Worm (Caenorhabditis elegans) whole organism, L4 larva: ENCODE data around the gene srbc-33.

Experiments used
- D1046.2 ChIP-seq: fragments of 200-800 bp; sonication (Bioruptor generic); IDR thresholded peaks from 2 replicates; pipeline ENCODE4 v1.3.6; 2022; ENCODE audit warnings: missing genetic modification characterization, missing compliant biosample characterization
- F10B5.3 ChIP-seq: sonication (generic microtip); optimal IDR thresholded peaks from 2 replicates; lab custom pipeline; 2016; ENCODE audit warnings: mild to moderate bottlenecking, missing genetic modification characterization, missing compliant biosample characterization
- F26F4.8 ChIP-seq: fragments of 200-800 bp; sonication (Bioruptor generic); conservative IDR thresholded peaks from 2 replicates; pipeline ENCODE4 v1.3.6; 2022; ENCODE audit warnings: missing genetic modification characterization, missing compliant biosample characterization
- F49E8.2 ChIP-seq: sonication (generic microtip); optimal IDR thresholded peaks from 2 replicates; lab custom pipeline; 2016; ENCODE audit warnings: missing compliant biosample characterization, mild to moderate bottlenecking, missing genetic modification characterization, borderline replicate concordance
- R02D3.7 ChIP-seq: fragments of 150-350 bp; sonication (generic microtip); optimal IDR thresholded peaks from 3 replicates; lab custom pipeline; 2014; ENCODE audit warnings: missing biosample characterization, missing genetic modification characterization
- T26A8.4 ChIP-seq: fragments of 200-800 bp; sonication (Bioruptor generic); IDR thresholded peaks from 2 replicates; pipeline ENCODE4 v1.3.6; 2022; ENCODE audit warnings: missing genetic modification characterization, missing compliant biosample characterization
- ZK337.2 ChIP-seq: fragments of 200-800 bp; sonication (Bioruptor generic); IDR thresholded peaks from 2 replicates; pipeline ENCODE4 v1.3.6; 2022; ENCODE audit warnings: missing genetic modification reagents, missing genetic modification characterization, missing compliant biosample characterization
- ZK546.5 ChIP-seq, 2 experiments: sonication (generic microtip); optimal IDR thresholded peaks; 2 replicates each; lab custom pipeline; 2017; ENCODE audit warnings: missing biosample characterization in 2 of 2, missing genetic modification characterization in 2 of 2
- aha-1 ChIP-seq: fragments of 150-350 bp; peaks from one replicate; lab custom pipeline; 2014; ENCODE audit warnings: missing biosample characterization, missing genetic modification characterization
- aly-2 ChIP-seq: sonication (generic microtip); optimal IDR thresholded peaks from 2 replicates; lab custom pipeline; 2018; ENCODE audit warnings: missing biosample characterization, missing genetic modification characterization
- attf-4 ChIP-seq: sonication (generic microtip); optimal IDR thresholded peaks from 3 replicates; lab custom pipeline; 2017; ENCODE audit warnings: missing biosample characterization, missing genetic modification characterization
- ceh-32 ChIP-seq: sonication (generic microtip); optimal IDR thresholded peaks from 2 replicates; lab custom pipeline; 2016; ENCODE audit warnings: mild to moderate bottlenecking, missing genetic modification characterization, missing compliant biosample characterization; ENCODE audit not compliant: poor library complexity
- ceh-44 ChIP-seq: fragments of 200-800 bp; sonication (Bioruptor generic); IDR thresholded peaks from 2 replicates; pipeline ENCODE4 v1.3.6; 2022; ENCODE audit warnings: missing genetic modification reagents, missing genetic modification characterization, missing compliant biosample characterization
- ceh-62 ChIP-seq: sonication (generic microtip); optimal IDR thresholded peaks from 2 replicates; lab custom pipeline; 2017; ENCODE audit warnings: missing biosample characterization, missing genetic modification characterization
- ces-1 ChIP-seq: fragments of 150-350 bp; sonication (generic microtip); optimal IDR thresholded peaks from 4 replicates; lab custom pipeline; 2014; ENCODE audit warnings: missing biosample characterization, missing genetic modification reagents, missing genetic modification characterization
- daf-16 ChIP-seq, 3 experiments: sonication (generic microtip); optimal IDR thresholded peaks; 2 replicates each; lab custom pipeline; 2016 to 2017; ENCODE audit warnings: missing genetic modification characterization in 3 of 3, missing genetic modification reagents in 3 of 3, mild to moderate bottlenecking in 2 of 3, missing compliant biosample characterization in 2 of 3, missing biosample characterization in 1 of 3, moderate library complexity in 1 of 3
- daf-19 ChIP-seq: fragments of 200-800 bp; sonication (Bioruptor generic); conservative IDR thresholded peaks from 2 replicates; pipeline ENCODE4 v1.3.6; 2022; ENCODE audit warnings: missing genetic modification characterization, missing compliant biosample characterization
- dmd-6 ChIP-seq: fragments of 200-800 bp; sonication (Bioruptor generic); IDR thresholded peaks from 2 replicates; pipeline ENCODE4 v1.3.6; 2022; ENCODE audit warnings: missing genetic modification reagents, missing genetic modification characterization, missing compliant biosample characterization
- dmd-8 ChIP-seq: fragments of 200-800 bp; sonication (Bioruptor generic); IDR thresholded peaks from 2 replicates; pipeline ENCODE4 v1.3.6; 2022; ENCODE audit warnings: missing genetic modification characterization, missing compliant biosample characterization
- hmg-1.1 ChIP-seq: fragments of 200-800 bp; sonication (Bioruptor generic); IDR thresholded peaks from 2 replicates; pipeline ENCODE4 v1.3.6; 2022; ENCODE audit warnings: missing genetic modification reagents, missing genetic modification characterization, missing compliant biosample characterization
- jun-1 ChIP-seq: fragments of 150-350 bp; optimal IDR thresholded peaks from 2 replicates; lab custom pipeline; 2014; ENCODE audit warnings: missing biosample characterization, missing genetic modification reagents, missing genetic modification characterization
- lim-7 ChIP-seq: fragments of 200-800 bp; sonication (Bioruptor generic); IDR thresholded peaks from 2 replicates; pipeline ENCODE4 v1.3.6; 2022; ENCODE audit warnings: missing genetic modification characterization, missing compliant biosample characterization
- lin-15B ChIP-seq: fragments of 150-350 bp; sonication (generic microtip); optimal IDR thresholded peaks from 3 replicates; lab custom pipeline; 2014; ENCODE audit warnings: missing biosample characterization, missing genetic modification characterization
- lin-29 ChIP-seq: fragments of 200-800 bp; sonication (Bioruptor generic); IDR thresholded peaks from 2 replicates; pipeline ENCODE4 v1.3.6; 2022; ENCODE audit warnings: missing genetic modification reagents, missing genetic modification characterization, missing compliant biosample characterization
- lir-3 ChIP-seq: sonication (generic microtip); optimal IDR thresholded peaks from 2 replicates; lab custom pipeline; 2016; ENCODE audit warnings: mild to moderate bottlenecking, missing genetic modification characterization, missing compliant biosample characterization
- mep-1 ChIP-seq: fragments of 150-350 bp; sonication (generic microtip); optimal IDR thresholded peaks from 3 replicates; lab custom pipeline; 2014; ENCODE audit warnings: missing biosample characterization, missing genetic modification characterization
- mes-2 ChIP-seq: sonication (generic microtip); optimal IDR thresholded peaks from 2 replicates; lab custom pipeline; 2016; ENCODE audit warnings: missing genotype, mild to moderate bottlenecking, missing genetic modification characterization, missing compliant biosample characterization; ENCODE audit not compliant: poor library complexity, severe bottlenecking
- mxl-2 ChIP-seq: fragments of 200-800 bp; sonication (Bioruptor generic); conservative IDR thresholded peaks from 2 replicates; pipeline ENCODE4 v1.3.6; 2022; ENCODE audit warnings: missing genetic modification reagents, missing genetic modification characterization, missing compliant biosample characterization
- nhr-102 ChIP-seq: sonication (generic microtip); optimal IDR thresholded peaks from 2 replicates; lab custom pipeline; 2016; ENCODE audit warnings: mild to moderate bottlenecking, missing genetic modification characterization, moderate library complexity, missing compliant biosample characterization
- nhr-11 ChIP-seq: fragments of 150-350 bp; optimal IDR thresholded peaks from 2 replicates; lab custom pipeline; 2014; ENCODE audit warnings: missing biosample characterization, missing genetic modification characterization
- nhr-237 ChIP-seq: sonication (generic microtip); optimal IDR thresholded peaks from 2 replicates; lab custom pipeline; 2017; ENCODE audit warnings: missing biosample characterization, missing genetic modification characterization
- nhr-28 ChIP-seq: fragments of 150-350 bp; optimal IDR thresholded peaks from 2 replicates; lab custom pipeline; 2014; ENCODE audit warnings: missing biosample characterization, missing genetic modification characterization
- nhr-41 ChIP-seq: fragments of 200-800 bp; sonication (Bioruptor generic); IDR thresholded peaks from 2 replicates; pipeline ENCODE4 v1.3.6; 2022; ENCODE audit warnings: missing genetic modification reagents, missing genetic modification characterization, missing compliant biosample characterization
- nhr-48 ChIP-seq: sonication (generic microtip); optimal IDR thresholded peaks from 2 replicates; lab custom pipeline; 2016; ENCODE audit warnings: mild to moderate bottlenecking, missing genetic modification characterization, missing compliant biosample characterization
- nhr-76 ChIP-seq: fragments of 150-350 bp; optimal IDR thresholded peaks from 2 replicates; lab custom pipeline; 2014; ENCODE audit warnings: missing biosample characterization, missing genetic modification characterization
- php-3 ChIP-seq: fragments of 200-800 bp; sonication (Bioruptor generic); IDR thresholded peaks from 2 replicates; pipeline ENCODE4 v1.3.6; 2022; ENCODE audit warnings: missing genetic modification reagents, missing genetic modification characterization, missing compliant biosample characterization
- skn-1 ChIP-seq: fragments of 150-350 bp; optimal IDR thresholded peaks from 2 replicates; lab custom pipeline; 2014; ENCODE audit warnings: missing biosample characterization, missing genetic modification characterization
- snpc-1.2 ChIP-seq: fragments of 200-800 bp; sonication (Bioruptor generic); IDR thresholded peaks from 2 replicates; pipeline ENCODE4 v1.3.6; 2022; ENCODE audit warnings: missing genetic modification reagents, missing genetic modification characterization, missing compliant biosample characterization
- snpc-4 ChIP-seq: fragments of 150-350 bp; optimal IDR thresholded peaks from 2 replicates; lab custom pipeline; 2014; ENCODE audit warnings: missing biosample characterization, missing genetic modification characterization
- spr-1 ChIP-seq: sonication (generic microtip); optimal IDR thresholded peaks from 2 replicates; lab custom pipeline; 2016; ENCODE audit warnings: mild to moderate bottlenecking, missing genetic modification characterization, missing compliant biosample characterization
- unc-130 ChIP-seq: sonication (generic microtip); optimal IDR thresholded peaks from 2 replicates; lab custom pipeline; 2016; ENCODE audit warnings: missing genetic modification reagents, missing genetic modification characterization, missing compliant biosample characterization
- vab-7 ChIP-seq: fragments of 200-800 bp; sonication (Bioruptor generic); IDR thresholded peaks from 2 replicates; pipeline ENCODE4 v1.3.6; 2022; ENCODE audit warnings: missing genetic modification reagents, missing genetic modification characterization, missing compliant biosample characterization
- zag-1 ChIP-seq: fragments of 150-350 bp; optimal IDR thresholded peaks from 2 replicates; lab custom pipeline; 2014; ENCODE audit warnings: missing biosample characterization, missing genetic modification characterization
- zfp-2 ChIP-seq: sonication (generic microtip); optimal IDR thresholded peaks from 2 replicates; lab custom pipeline; 2016; ENCODE audit warnings: mild to moderate bottlenecking, missing genetic modification characterization, missing compliant biosample characterization
- ztf-7 ChIP-seq: fragments of 150-350 bp; optimal IDR thresholded peaks from 2 replicates; lab custom pipeline; 2014; ENCODE audit warnings: missing biosample characterization, missing genetic modification characterization

srbc-33 gene

ce11 chrV:3484702-3485101 is at the start of gene srbc-33:
TSS of gene srbc-33 (minus strand) at chrV:3484802.
- peak; percentile 3 for TF ChIP-seq aha-1 (tag; lab: Kevin White, UChicago)
- no peak for TF ChIP-seq ZK337.2
- TF ChIP-seq, all 104 proteins: peak for 1

ce11 chrV:3530403-3530802 is 45.8 kb upstream of the srbc-33 start, which contains the start of gene srbc-66:
TSS of gene srbc-66 (plus strand) at chrV:3530703.
- TF ChIP-seq aly-2 (tag; lab: Kevin White, UChicago) (no peak), T26A8.4 (GFP tag; lab: Robert Waterston, UW) (no peak), dmd-8 (GFP tag; lab: Robert Waterston, UW) (no peak), zag-1 (no peak), aha-1 (tag; lab: Kevin White, UChicago) (no peak), F26F4.8 (no peak), hmg-1.1 (GFP tag; lab: Robert Waterston, UW) (no peak), mxl-2 (GFP tag; lab: Robert Waterston, UW) (no peak), D1046.2 (GFP tag; lab: Robert Waterston, UW) (no peak), daf-19 (GFP tag; lab: Robert Waterston, UW) (no peak), ZK337.2 (no peak), ZK546.5 (tag; optimal IDR thresholded peaks at IDR 0.05; lab: Kevin White, UChicago) (no peak), ceh-44 (no peak), ceh-32 (tag; lab: Kevin White, UChicago) (no peak)

ce11 chrV:3526882-3527281 is 42.3 kb upstream of the srbc-33 start, which contains the start of gene str-260:
TSS of gene str-260 (plus strand) at chrV:3527182.
- no peak for TF ChIP-seq ces-1 (GFP tag; lab: Kevin White, UChicago)
- TF ChIP-seq ceh-62 (tag; lab: Kevin White, UChicago): no peak
- no peak for TF ChIP-seq jun-1
- no peak for TF ChIP-seq vab-7 (GFP tag; lab: Robert Waterston, UW)
- no peak for TF ChIP-seq dmd-8 (GFP tag; lab: Robert Waterston, UW)
- no peak for TF ChIP-seq ZK337.2
- no peak for TF ChIP-seq attf-4 (tag; lab: Kevin White, UChicago)
- TF ChIP-seq unc-130: no peak
- no peak for TF ChIP-seq snpc-1.2 (GFP tag; lab: Robert Waterston, UW)
- no peak for TF ChIP-seq nhr-76 (tag; lab: Kevin White, UChicago)
- no peak for TF ChIP-seq F49E8.2
- no peak for TF ChIP-seq nhr-102 (tag; lab: Kevin White, UChicago)
- no peak for TF ChIP-seq dmd-6
- no peak for TF ChIP-seq ztf-7 (tag; lab: Kevin White, UChicago)
- TF ChIP-seq spr-1 (tag; lab: Kevin White, UChicago): no peak
- TF ChIP-seq lim-7 (GFP tag; lab: Robert Waterston, UW): no peak
- TF ChIP-seq nhr-48 (tag; lab: Kevin White, UChicago): no peak
- TF ChIP-seq zfp-2 (tag; lab: Kevin White, UChicago): no peak
- no peak for TF ChIP-seq lir-3 (tag; lab: Kevin White, UChicago)
- TF ChIP-seq snpc-4 (tag; lab: Kevin White, UChicago): no peak

ce11 chrV:3524970-3525369 is 40.4 kb upstream of the srbc-33 start, which contains the start of gene T24A6.7:
TSS of gene T24A6.7 (plus strand) at chrV:3525270.
- no peak for TF ChIP-seq php-3 (GFP tag; lab: Robert Waterston, UW)
- TF ChIP-seq mes-2 (tag; lab: Kevin White, UChicago): no peak
- no peak for TF ChIP-seq mep-1 (tag; lab: Kevin White, UChicago)
- TF ChIP-seq lin-15B: no peak
- TF ChIP-seq nhr-28: no peak
- no peak for TF ChIP-seq nhr-11 (tag; lab: Kevin White, UChicago)
- TF ChIP-seq R02D3.7 (tag; lab: Kevin White, UChicago): no peak
- TF ChIP-seq spr-1 (tag; lab: Kevin White, UChicago): no peak
- no peak for TF ChIP-seq daf-16 (GFP tag; optimal IDR thresholded peaks at IDR 0.05; lab: Kevin White, UChicago)
- TF ChIP-seq daf-16 (tag; optimal IDR thresholded peaks at IDR 0.05; lab: Kevin White, UChicago): no peak
- TF ChIP-seq snpc-4 (tag; lab: Kevin White, UChicago): no peak
- no peak for TF ChIP-seq ceh-32 (tag; lab: Kevin White, UChicago)
- TF ChIP-seq F10B5.3 (tag; lab: Kevin White, UChicago): no peak
- no peak for TF ChIP-seq skn-1
- no peak for TF ChIP-seq nhr-237 (tag; lab: Kevin White, UChicago)
- no peak for TF ChIP-seq lin-29 (GFP tag; lab: Robert Waterston, UW)
- no peak for TF ChIP-seq nhr-41 (GFP tag; lab: Robert Waterston, UW)
